Worm (Caenorhabditis elegans) whole organism, L2 larva: Measurements from ENCODE around the gene F55C12.19.
A peak's percentile ranks its signal among the peaks of the same experiment; 100 is the strongest.

Source experiments
- F13H6.1 ChIP-seq: sonication (generic microtip); optimal IDR thresholded peaks from 2 replicates; lab custom pipeline; 2016; ENCODE audit warnings: missing genetic modification characterization, missing compliant biosample characterization
- Y55F3AM.14 ChIP-seq: fragments of 200-800 bp; sonication (Bioruptor generic); optimal IDR thresholded peaks from 2 replicates; lab custom pipeline; 2018; ENCODE audit warnings: mild to moderate bottlenecking, missing genetic modification characterization, missing compliant biosample characterization
- alr-1 ChIP-seq: fragments of 150-350 bp; optimal IDR thresholded peaks from 2 replicates; lab custom pipeline; 2014; ENCODE audit warnings: missing biosample characterization, missing genetic modification characterization
- blmp-1 ChIP-seq: sonication (generic microtip); optimal IDR thresholded peaks from 2 replicates; lab custom pipeline; 2017; ENCODE audit warnings: missing genetic modification characterization, mild to moderate bottlenecking, missing compliant biosample characterization, antibody characterized with exemption, moderate library complexity; ENCODE audit not compliant: insufficient read depth
- ceh-82 ChIP-seq: fragments of 150-350 bp; optimal IDR thresholded peaks from 2 replicates; lab custom pipeline; 2014; ENCODE audit warnings: missing biosample characterization, missing genetic modification characterization
- crh-2 ChIP-seq: sonication (generic microtip); optimal IDR thresholded peaks from 2 replicates; lab custom pipeline; 2017; ENCODE audit warnings: missing biosample characterization, missing genetic modification characterization
- dmd-4 ChIP-seq: sonication (generic microtip); optimal IDR thresholded peaks from 2 replicates; lab custom pipeline; 2017; ENCODE audit warnings: missing biosample characterization, missing genetic modification characterization
- egl-27 ChIP-seq: sonication (generic microtip); optimal IDR thresholded peaks from 3 replicates; lab custom pipeline; 2017; ENCODE audit warnings: missing biosample characterization, missing genetic modification reagents, missing genetic modification characterization
- elt-1 ChIP-seq: fragments of 150-350 bp; optimal IDR thresholded peaks from 2 replicates; lab custom pipeline; 2014; ENCODE audit warnings: missing biosample characterization, missing genetic modification characterization
- fos-1 ChIP-seq: fragments of 150-350 bp; optimal IDR thresholded peaks from 2 replicates; lab custom pipeline; 2014; ENCODE audit warnings: missing biosample characterization, missing genetic modification characterization
- gmeb-1 ChIP-seq: fragments of 150-350 bp; optimal IDR thresholded peaks from 2 replicates; lab custom pipeline; 2014; ENCODE audit warnings: missing biosample characterization, missing genetic modification characterization
- lin-13 ChIP-seq: fragments of 150-350 bp; optimal IDR thresholded peaks from 2 replicates; lab custom pipeline; 2014; ENCODE audit warnings: missing biosample characterization, missing genetic modification reagents, missing genetic modification characterization
- lin-39 ChIP-seq: fragments of 150-350 bp; optimal IDR thresholded peaks from 2 replicates; lab custom pipeline; 2014; ENCODE audit warnings: missing biosample characterization, missing genetic modification reagents, missing genetic modification characterization
- lsy-2 ChIP-seq, 2 experiments: fragments of 150-350 bp in 1 of 2; sonication (generic microtip) in 1 of 2; optimal IDR thresholded peaks; 2 replicates each; lab custom pipeline; 2014 to 2017; ENCODE audit warnings: missing biosample characterization in 2 of 2, missing genetic modification characterization in 2 of 2
- mab-5 ChIP-seq: fragments of 150-350 bp; optimal IDR thresholded peaks from 2 replicates; lab custom pipeline; 2014; ENCODE audit warnings: missing biosample characterization, missing genetic modification characterization
- mdl-1 ChIP-seq, 2 experiments: fragments of 150-350 bp in 1 of 2; sonication (generic microtip) in 1 of 2; optimal IDR thresholded peaks; 2 replicates each; lab custom pipeline; 2017; ENCODE audit warnings: missing biosample characterization in 2 of 2, missing genetic modification characterization in 2 of 2
- nhr-10 ChIP-seq: sonication (generic microtip); optimal IDR thresholded peaks from 2 replicates; lab custom pipeline; 2017; ENCODE audit warnings: missing biosample characterization, missing genetic modification characterization
- nhr-12 ChIP-seq: fragments of 150-350 bp; optimal IDR thresholded peaks from 2 replicates; lab custom pipeline; 2014; ENCODE audit warnings: missing biosample characterization, missing genetic modification characterization
- nhr-129 ChIP-seq: fragments of 150-350 bp; optimal IDR thresholded peaks from 2 replicates; lab custom pipeline; 2014; ENCODE audit warnings: missing biosample characterization, missing genetic modification characterization
- nhr-21 ChIP-seq: fragments of 150-350 bp; optimal IDR thresholded peaks from 2 replicates; lab custom pipeline; 2014; ENCODE audit warnings: missing biosample characterization, missing genetic modification characterization
- nhr-23 ChIP-seq: fragments of 150-350 bp; optimal IDR thresholded peaks from 2 replicates; lab custom pipeline; 2014; ENCODE audit warnings: missing biosample characterization, missing genetic modification reagents, missing genetic modification characterization
- nhr-237 ChIP-seq: fragments of 150-350 bp; optimal IDR thresholded peaks from 2 replicates; lab custom pipeline; 2014; ENCODE audit warnings: missing biosample characterization, missing genetic modification characterization
- nhr-25 ChIP-seq: fragments of 150-350 bp; sonication (generic microtip); optimal IDR thresholded peaks from 3 replicates; lab custom pipeline; 2014; ENCODE audit warnings: missing biosample characterization, missing genetic modification characterization
- nhr-6 ChIP-seq: fragments of 150-350 bp; optimal IDR thresholded peaks from 2 replicates; lab custom pipeline; 2014; ENCODE audit warnings: missing biosample characterization, missing genetic modification characterization
- nhr-77 ChIP-seq: fragments of 150-350 bp; optimal IDR thresholded peaks from 2 replicates; lab custom pipeline; 2014; ENCODE audit warnings: missing biosample characterization, missing genetic modification characterization
- peb-1 ChIP-seq: fragments of 150-350 bp; optimal IDR thresholded peaks from 2 replicates; lab custom pipeline; 2014; ENCODE audit warnings: missing biosample characterization, missing genetic modification characterization
- sem-4 ChIP-seq: fragments of 150-350 bp; optimal IDR thresholded peaks from 2 replicates; lab custom pipeline; 2014; ENCODE audit warnings: missing biosample characterization, missing genetic modification reagents, missing genetic modification characterization
- skn-1 ChIP-seq: sonication (generic microtip); optimal IDR thresholded peaks from 2 replicates; lab custom pipeline; 2017; ENCODE audit warnings: missing biosample characterization, missing genetic modification characterization
- sma-3 ChIP-seq: sonication (generic microtip); optimal IDR thresholded peaks from 2 replicates; lab custom pipeline; 2016; ENCODE audit warnings: missing genetic modification reagents, missing genetic modification characterization, missing compliant biosample characterization
- sma-9 ChIP-seq, 2 experiments: fragments of 150-350 bp in 1 of 2; sonication (generic microtip) in 1 of 2; optimal IDR thresholded peaks; 2 replicates each; lab custom pipeline; 2014 to 2016; ENCODE audit warnings: missing genetic modification characterization in 2 of 2, mild to moderate bottlenecking in 1 of 2, missing biosample characterization in 1 of 2, missing compliant biosample characterization in 1 of 2, missing genetic modification reagents in 1 of 2, moderate library complexity in 1 of 2
- snpc-4 ChIP-seq: fragments of 150-350 bp; optimal IDR thresholded peaks from 2 replicates; lab custom pipeline; 2014; ENCODE audit warnings: missing biosample characterization, missing genetic modification characterization
- unc-39 ChIP-seq: fragments of 150-350 bp; optimal IDR thresholded peaks from 2 replicates; lab custom pipeline; 2014; ENCODE audit warnings: missing biosample characterization, missing genetic modification characterization
- zag-1 ChIP-seq: fragments of 150-350 bp; optimal IDR thresholded peaks from 2 replicates; lab custom pipeline; 2014; ENCODE audit warnings: missing biosample characterization, missing genetic modification characterization
- ztf-1 ChIP-seq: fragments of 200-800 bp; sonication (Bioruptor generic); conservative IDR thresholded peaks from 2 replicates; pipeline ENCODE4 v1.3.6; 2022; ENCODE audit warnings: missing genetic modification characterization, missing compliant biosample characterization
- ztf-11 ChIP-seq: sonication (generic microtip); optimal IDR thresholded peaks from 2 replicates; lab custom pipeline; 2017; ENCODE audit warnings: missing biosample characterization, missing genetic modification characterization
- ztf-4 ChIP-seq: fragments of 150-350 bp; optimal IDR thresholded peaks from 2 replicates; lab custom pipeline; 2014; ENCODE audit warnings: missing biosample characterization, missing genetic modification characterization

F55C12.19 gene

DNA sequence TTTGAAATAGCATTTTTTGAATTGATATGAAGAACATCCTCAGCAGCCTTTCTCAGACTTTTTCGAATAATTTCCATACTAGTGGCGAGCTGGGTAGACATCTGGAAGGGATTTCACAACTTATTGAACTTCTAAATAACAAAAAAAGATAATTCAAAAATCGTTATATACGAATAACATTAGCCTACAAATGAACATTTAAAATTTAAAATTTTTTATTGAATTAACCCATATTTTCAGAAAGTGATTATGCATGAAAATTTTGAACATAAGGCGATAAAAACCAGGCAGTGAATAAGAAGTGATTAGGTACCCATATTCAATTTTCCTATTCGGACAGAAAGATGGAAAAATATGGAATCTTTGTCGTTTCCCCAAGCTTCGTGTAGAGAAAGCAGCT, 37.5 kb upstream of the F55C12.19 start, which contains the start of gene ZK1248.11:
Gene ZK1248.11, minus strand, starts transcription at position 101 of the 400 bp plus-strand sequence.
- TF ChIP-seq zag-1 (tag; lab: Kevin White, UChicago) (no peak), nhr-237 (tag; lab: Kevin White, UChicago) (no peak), ceh-82 (no peak), peb-1 (tag; lab: Kevin White, UChicago) (no peak), mab-5 (tag; lab: Kevin White, UChicago) (no peak), ztf-11 (tag; lab: Kevin White, UChicago) (no peak), elt-1 (tag; lab: Kevin White, UChicago) (no peak), nhr-23 (no peak), snpc-4 (tag; lab: Kevin White, UChicago) (no peak), lin-13 (GFP tag; lab: Kevin White, UChicago) (no peak), unc-39 (tag; lab: Kevin White, UChicago) (no peak), sma-9 (GFP tag; optimal IDR thresholded peaks at IDR 0.05; lab: Kevin White, UChicago) (no peak), sma-9 (tag; optimal IDR thresholded peaks at IDR 0.05; lab: Kevin White, UChicago) (no peak)

DNA sequence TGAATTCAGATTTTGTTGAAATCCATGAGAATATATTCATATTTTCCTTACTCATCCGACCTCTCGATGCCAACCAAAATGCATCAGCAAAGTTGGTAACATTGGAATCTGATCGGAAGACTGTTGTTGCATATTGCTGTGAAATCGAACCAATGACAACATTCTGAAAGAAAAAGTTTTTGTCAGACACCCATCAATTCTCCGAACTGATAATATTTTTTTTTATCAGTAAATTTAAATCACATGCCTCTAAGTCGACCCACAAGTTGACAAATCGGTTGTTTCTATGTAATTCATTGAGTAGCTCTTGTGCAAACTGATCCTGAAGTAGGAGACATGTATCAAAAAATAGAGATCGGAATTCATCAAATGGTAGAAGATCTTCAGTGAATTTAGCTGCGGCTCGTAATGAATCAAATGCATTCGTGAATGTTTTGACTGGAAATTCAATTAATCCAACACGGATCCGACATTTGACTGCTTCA, 36.0 kb upstream of the F55C12.19 start, which contains the start of gene col-74:
Gene col-74, plus strand, starts transcription at position 435 of the 485 bp plus-strand sequence.
- TF ChIP-seq elt-1 (tag; lab: Kevin White, UChicago) (no peak), fos-1 (tag; lab: Kevin White, UChicago) (peak; percentile 47)

DNA sequence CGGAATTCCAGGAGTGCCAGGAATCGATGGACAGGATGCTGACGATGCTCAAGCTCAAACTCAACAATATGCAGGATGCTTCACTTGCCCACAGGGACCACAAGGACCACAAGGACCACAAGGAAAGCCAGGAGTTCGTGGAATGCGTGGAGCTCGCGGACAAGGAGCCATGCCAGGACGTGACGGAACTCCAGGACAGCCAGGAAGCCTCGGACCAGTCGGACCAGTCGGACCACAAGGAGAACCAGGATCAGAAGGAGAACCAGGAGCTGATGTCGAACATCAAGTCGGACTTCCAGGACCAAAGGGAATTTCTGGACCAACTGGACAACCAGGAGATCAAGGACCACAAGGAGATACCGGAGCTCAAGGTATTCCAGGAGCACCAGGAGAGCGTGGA, 34.6 kb upstream of the F55C12.19 start:
- no peak for TF ChIP-seq egl-27 (tag; lab: Kevin White, UChicago)
- TF ChIP-seq mdl-1 (tag; optimal IDR thresholded peaks at IDR 0.05; lab: Kevin White, UChicago), result no peak
- TF ChIP-seq alr-1, result no peak
- no peak for TF ChIP-seq nhr-21
- no peak for TF ChIP-seq skn-1
- no peak for TF ChIP-seq sma-3 (GFP tag; lab: Kevin White, UChicago)
- no peak for TF ChIP-seq sem-4 (tag; lab: Kevin White, UChicago)
- TF ChIP-seq Y55F3AM.14 (GFP tag; lab: Kevin White, UChicago), result no peak
- no peak for TF ChIP-seq nhr-12
- TF ChIP-seq nhr-23, result no peak
- no peak for TF ChIP-seq zag-1 (tag; lab: Kevin White, UChicago)
- TF ChIP-seq nhr-129, result no peak
- TF ChIP-seq gmeb-1, result no peak
- no peak for TF ChIP-seq nhr-25 (tag; lab: Kevin White, UChicago)
- TF ChIP-seq nhr-6 (tag; lab: Kevin White, UChicago), result no peak

DNA sequence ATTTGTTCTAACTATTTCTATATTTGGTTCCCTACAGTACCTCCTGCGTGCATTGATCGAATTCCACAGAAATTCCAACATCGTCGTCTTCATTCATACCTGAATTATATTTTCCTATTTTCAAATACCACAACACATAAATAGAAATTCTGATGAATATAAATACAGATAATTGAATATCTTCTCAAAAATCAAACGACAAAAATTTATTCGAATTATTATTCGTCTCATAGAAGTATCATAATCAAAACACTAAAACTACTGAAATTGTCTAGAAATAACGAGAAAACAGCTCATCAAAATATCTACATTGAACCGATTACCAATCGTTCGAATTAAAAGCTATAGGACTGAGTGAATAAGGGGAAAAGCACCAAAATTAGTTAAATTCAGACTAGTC, 32.8 kb upstream of the F55C12.19 start, which contains the start of gene gtap-1:
Gene gtap-1, minus strand, starts transcription at position 101 of the 400 bp plus-strand sequence.
- TF ChIP-seq Y55F3AM.14 (GFP tag; lab: Kevin White, UChicago), result no peak
- TF ChIP-seq ztf-1 (GFP tag; lab: Robert Waterston, UW), result no peak
- no peak for TF ChIP-seq lin-13 (GFP tag; lab: Kevin White, UChicago)
- TF ChIP-seq lin-39 (tag; lab: Kevin White, UChicago), result no peak
- TF ChIP-seq gmeb-1, result no peak
- TF ChIP-seq nhr-23, result no peak
- TF ChIP-seq skn-1, result no peak
- no peak for TF ChIP-seq nhr-237 (tag; lab: Kevin White, UChicago)
- no peak for TF ChIP-seq ztf-4 (tag; lab: Kevin White, UChicago)
- no peak for TF ChIP-seq mdl-1 (tag; optimal IDR thresholded peaks at IDR 0.05; lab: Kevin White, UChicago)
- TF ChIP-seq lsy-2 (tag; optimal IDR thresholded peaks at IDR 0.05; lab: Kevin White, UChicago), result no peak
- no peak for TF ChIP-seq F13H6.1 (tag; lab: Kevin White, UChicago)
- no peak for TF ChIP-seq sma-9 (GFP tag; optimal IDR thresholded peaks at IDR 0.05; lab: Kevin White, UChicago)
- TF ChIP-seq sma-9 (tag; optimal IDR thresholded peaks at IDR 0.05; lab: Kevin White, UChicago), result no peak
- no peak for TF ChIP-seq blmp-1 (tag; lab: Kevin White, UChicago)
- no peak for TF ChIP-seq nhr-25 (tag; lab: Kevin White, UChicago)
- no peak for TF ChIP-seq nhr-12
- no peak for TF ChIP-seq nhr-129

DNA sequence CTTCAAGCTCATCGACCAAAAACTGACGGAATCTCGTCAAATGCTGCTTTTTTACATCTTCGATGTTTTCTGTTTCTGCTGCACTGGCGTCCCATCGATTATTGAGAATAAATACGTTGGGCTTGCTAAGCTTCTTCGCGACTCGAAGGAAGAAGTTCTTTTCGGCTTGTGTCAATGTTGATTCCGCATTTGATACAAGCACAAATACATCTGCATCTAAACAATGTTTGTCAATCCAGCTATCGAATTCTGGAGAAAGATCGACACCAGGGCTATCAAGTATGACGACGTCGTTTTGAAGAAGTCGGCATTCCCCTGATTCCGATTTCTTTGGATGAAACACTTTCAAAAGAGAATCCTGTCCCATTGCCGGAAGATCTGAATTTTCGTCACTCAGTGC, 30.8 kb upstream of the F55C12.19 start:
- TF ChIP-seq mdl-1 (tag; optimal IDR thresholded peaks at IDR 0.05; lab: Kevin White, UChicago), result no peak
- no peak for TF ChIP-seq F13H6.1 (tag; lab: Kevin White, UChicago)
- no peak for TF ChIP-seq nhr-23
- no peak for TF ChIP-seq dmd-4 (tag; lab: Kevin White, UChicago)
- TF ChIP-seq ztf-1 (GFP tag; lab: Robert Waterston, UW), result no peak
- TF ChIP-seq nhr-10 (tag; lab: Kevin White, UChicago), result no peak
- no peak for TF ChIP-seq ztf-4 (tag; lab: Kevin White, UChicago)
- no peak for TF ChIP-seq ceh-82
- no peak for TF ChIP-seq blmp-1 (tag; lab: Kevin White, UChicago)
- no peak for TF ChIP-seq egl-27 (tag; lab: Kevin White, UChicago)
- no peak for TF ChIP-seq zag-1 (tag; lab: Kevin White, UChicago)
- no peak for TF ChIP-seq sma-3 (GFP tag; lab: Kevin White, UChicago)
- no peak for TF ChIP-seq unc-39 (tag; lab: Kevin White, UChicago)
- no peak for TF ChIP-seq nhr-77 (tag; lab: Kevin White, UChicago)
- TF ChIP-seq gmeb-1, result no peak
- TF ChIP-seq crh-2 (tag; lab: Kevin White, UChicago), result no peak
- no peak for TF ChIP-seq peb-1 (tag; lab: Kevin White, UChicago)
- no peak for TF ChIP-seq nhr-25 (tag; lab: Kevin White, UChicago)
- TF ChIP-seq, all 48 proteins: peak for 0
